Worm (Caenorhabditis elegans) whole organism, L2 larva: ENCODE data around the gene atfs-1.

ENCODE experiments used
- F13H6.1 ChIP-seq: sonication (generic microtip); optimal IDR thresholded peaks from 2 replicates; lab custom pipeline; 2016; ENCODE audit warnings: missing genetic modification characterization, missing compliant biosample characterization
- aly-2 ChIP-seq: fragments of 150-350 bp; optimal IDR thresholded peaks from 2 replicates; lab custom pipeline; 2014; ENCODE audit warnings: missing biosample characterization, missing genetic modification characterization
- ama-1 ChIP-seq: fragments of 150-350 bp; optimal IDR thresholded peaks from 2 replicates; lab custom pipeline; 2018; ENCODE audit warnings: inconsistent platforms
- egl-27 ChIP-seq: sonication (generic microtip); optimal IDR thresholded peaks from 3 replicates; lab custom pipeline; 2017; ENCODE audit warnings: missing biosample characterization, missing genetic modification reagents, missing genetic modification characterization
- elt-1 ChIP-seq: fragments of 150-350 bp; optimal IDR thresholded peaks from 2 replicates; lab custom pipeline; 2014; ENCODE audit warnings: missing biosample characterization, missing genetic modification characterization
- elt-3 ChIP-seq: sonication (generic microtip); optimal IDR thresholded peaks from 2 replicates; lab custom pipeline; 2017; ENCODE audit warnings: missing biosample characterization, missing genetic modification characterization
- fos-1 ChIP-seq: fragments of 150-350 bp; optimal IDR thresholded peaks from 2 replicates; lab custom pipeline; 2014; ENCODE audit warnings: missing biosample characterization, missing genetic modification characterization
- lin-13 ChIP-seq: fragments of 150-350 bp; optimal IDR thresholded peaks from 2 replicates; lab custom pipeline; 2014; ENCODE audit warnings: missing biosample characterization, missing genetic modification reagents, missing genetic modification characterization
- nhr-25 ChIP-seq: fragments of 150-350 bp; sonication (generic microtip); optimal IDR thresholded peaks from 3 replicates; lab custom pipeline; 2014; ENCODE audit warnings: missing biosample characterization, missing genetic modification characterization
- nhr-77 ChIP-seq: fragments of 150-350 bp; optimal IDR thresholded peaks from 2 replicates; lab custom pipeline; 2014; ENCODE audit warnings: missing biosample characterization, missing genetic modification characterization
- snpc-4 ChIP-seq: fragments of 150-350 bp; optimal IDR thresholded peaks from 2 replicates; lab custom pipeline; 2014; ENCODE audit warnings: missing biosample characterization, missing genetic modification characterization
- unc-39 ChIP-seq: fragments of 150-350 bp; optimal IDR thresholded peaks from 2 replicates; lab custom pipeline; 2014; ENCODE audit warnings: missing biosample characterization, missing genetic modification characterization
- ztf-4 ChIP-seq: fragments of 150-350 bp; optimal IDR thresholded peaks from 2 replicates; lab custom pipeline; 2014; ENCODE audit warnings: missing biosample characterization, missing genetic modification characterization

DNA sequence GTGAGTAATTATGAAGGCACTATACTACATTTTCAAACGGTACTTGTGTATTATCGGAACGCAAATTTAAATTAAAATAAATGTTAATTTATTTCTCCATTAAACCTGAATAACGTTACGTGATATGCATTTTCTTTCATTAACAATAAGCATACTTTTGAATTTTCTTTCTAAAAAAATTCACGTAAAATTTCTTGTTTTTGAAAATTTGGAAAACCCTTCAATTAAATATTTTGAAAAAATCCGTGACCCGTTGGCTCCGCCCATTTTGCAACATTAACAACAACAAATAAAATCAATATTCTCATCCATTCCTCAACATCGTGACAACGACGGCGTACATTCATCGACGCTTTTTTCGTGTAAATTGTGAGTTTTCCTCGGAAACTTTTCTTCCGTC is 47.3 kb upstream of the atfs-1 start, which contains the start of gene acs-10:
- TF ChIP-seq elt-3 (tag; lab: Kevin White, UChicago) (no peak), ztf-4 (no peak), elt-1 (no peak), aly-2 (tag; lab: Kevin White, UChicago) (no peak), fos-1 (no peak), nhr-25 (tag; lab: Kevin White, UChicago) (no peak), egl-27 (tag; lab: Kevin White, UChicago) (no peak), snpc-4 (no peak), F13H6.1 (tag; lab: Kevin White, UChicago) (no peak), nhr-77 (no peak), unc-39 (tag; lab: Kevin White, UChicago) (no peak), ama-1 (no peak), lin-13 (GFP tag; lab: Kevin White, UChicago) (no peak)
